Worm (Caenorhabditis elegans) whole organism, early embryonic: ENCODE measurements around the gene gst-22.

ENCODE experiments used
- ama-1 ChIP-seq: fragments of 150-350 bp; optimal IDR thresholded peaks from 2 replicates; lab custom pipeline; 2014
- scrt-1 ChIP-seq: fragments of 200-800 bp; sonication (Bioruptor generic); IDR thresholded peaks from 2 replicates; pipeline ENCODE4 v1.3.6; 2022; ENCODE audit warnings: missing genetic modification characterization, missing compliant biosample characterization

- TF ChIP-seq ama-1 = no peak
- no peak for TF ChIP-seq scrt-1 (GFP tag; lab: Robert Waterston, UW)
Observed at ce11 chrV:16258142-16258541, 26.1 kb upstream of the gst-22 start, which contains the start of gene nhr-218.
